Worm (Caenorhabditis elegans) whole organism, late embryonic: Measurements from ENCODE around the gene ZK1307.8.

ENCODE experiments used
- che-1 ChIP-seq: sonication (generic microtip); optimal IDR thresholded peaks from 2 replicates; lab custom pipeline; 2016; ENCODE audit warnings: mild to moderate bottlenecking, missing genetic modification characterization, missing compliant biosample characterization
- fax-1 ChIP-seq: sonication (generic microtip); optimal IDR thresholded peaks from 2 replicates; lab custom pipeline; 2016; ENCODE audit warnings: missing genotype, missing genetic modification characterization, missing compliant biosample characterization

ce11 chrII:9665577-9665976 lies 41.2 kb downstream of the ZK1307.8 start, which contains the start of gene ZK1320.5:
- no peak for TF ChIP-seq fax-1 (tag; lab: Kevin White, UChicago)
- no peak for TF ChIP-seq che-1
